Worm (Caenorhabditis elegans): ENCODE data around the gene C14A4.6.

DNA sequence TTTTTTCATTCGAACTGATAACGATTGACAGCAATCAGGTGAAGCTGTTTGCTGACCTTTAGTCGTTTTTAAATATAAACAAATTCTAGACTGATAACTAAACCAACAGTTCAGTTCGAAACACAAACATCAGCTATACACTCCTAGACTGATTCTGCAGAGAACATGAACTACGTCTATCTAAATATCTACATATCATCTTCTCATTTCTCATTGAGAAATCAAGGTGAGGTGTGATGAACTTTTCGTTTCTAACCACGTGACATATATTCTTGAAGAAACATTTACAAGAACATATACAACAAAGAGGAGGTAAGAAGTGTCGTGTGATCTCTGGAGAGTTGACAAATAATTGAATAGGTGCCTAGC is 37.4 kb downstream of the C14A4.6 start:
- TF ChIP-seq ceh-36 (tag; optimal IDR thresholded peaks at IDR 0.05) (no peak), ama-1 (optimal IDR thresholded peaks at IDR 0.05) (no peak), tbx-37 (GFP tag; conservative IDR thresholded peaks at IDR 0.05) (no peak), hmg-4 (GFP tag; optimal IDR thresholded peaks at IDR 0.05) (no peak)

Measured in whole organism, early embryonic.